Fruit fly (Drosophila melanogaster): ENCODE results near the gene CG2120.

Gene CG2120

dm6 chrX:8122834-8123233 is 12.8 kb upstream of the CG2120 start (continued):
- peak; percentile 4 for TF ChIP-seq CG8632 (GFP tag; optimal IDR thresholded peaks at IDR 0.05)
- TF ChIP-seq Smox (GFP tag; optimal IDR thresholded peaks at IDR 0.05) = no peak
- peak; percentile 36 for TF ChIP-seq fd59A (GFP tag; optimal IDR thresholded peaks at IDR 0.05)
- no peak for TF ChIP-seq Sox102F (GFP tag; optimal IDR thresholded peaks at IDR 0.05)
- TF ChIP-seq CG6808 (GFP tag; optimal IDR thresholded peaks at IDR 0.05) = peak; percentile 48
- TF ChIP-seq CG6854 (GFP tag; optimal IDR thresholded peaks at IDR 0.05) = no peak
- TF ChIP-seq svp (GFP tag) = no peak
- TF ChIP-seq Blimp-1 (GFP tag; optimal IDR thresholded peaks at IDR 0.05) = no peak
- peak; percentile 77 for TF ChIP-seq CG8119 (GFP tag; IDR thresholded peaks at IDR 0.05)
- TF ChIP-seq Ets21C (GFP tag; optimal IDR thresholded peaks at IDR 0.05) = no peak
- peak; percentile 5 for TF ChIP-seq CG11902 (GFP tag; optimal IDR thresholded peaks at IDR 0.05)
- TF ChIP-seq Hr38 (GFP tag; optimal IDR thresholded peaks at IDR 0.05) = no peak
- TF ChIP-seq Eip78C (GFP tag) = peak; percentile 92
- TF ChIP-seq CG4318 (GFP tag; optimal IDR thresholded peaks at IDR 0.05) = peak; percentile 57
- TF ChIP-seq Eip75B (GFP tag; optimal IDR thresholded peaks at IDR 0.05) = peak; percentile 28
- TF ChIP-seq CG11294 (GFP tag; IDR thresholded peaks at IDR 0.05) = no peak
- peak; percentile 30 for TF ChIP-seq CG10631 (GFP tag; optimal IDR thresholded peaks at IDR 0.05)
- TF ChIP-seq CG34406 (GFP tag; optimal IDR thresholded peaks at IDR 0.05) = no peak
- TF ChIP-seq topi (GFP tag; optimal IDR thresholded peaks at IDR 0.05) = peak; percentile 15
- TF ChIP-seq vri (GFP tag; optimal IDR thresholded peaks at IDR 0.05) = no peak
- TF ChIP-seq esn (GFP tag; optimal IDR thresholded peaks at IDR 0.05) = peak; percentile 18
- peak; percentile 6 for TF ChIP-seq Hr39 (GFP tag; optimal IDR thresholded peaks at IDR 0.05)
- TF ChIP-seq cyc (GFP tag; optimal IDR thresholded peaks at IDR 0.05) = no peak
- peak; percentile 47 for TF ChIP-seq dac (GFP tag; optimal IDR thresholded peaks at IDR 0.05)
- TF ChIP-seq CG3032 (tag; optimal IDR thresholded peaks at IDR 0.05) = peak; percentile 46
- TF ChIP-seq lz (GFP tag; optimal IDR thresholded peaks at IDR 0.05) = no peak
- TF ChIP-seq CG1621 (tag; optimal IDR thresholded peaks at IDR 0.05) = no peak
- TF ChIP-seq Ets96B (tag; optimal IDR thresholded peaks at IDR 0.05) = peak; percentile 17
- TF ChIP-seq CG6163 (GFP tag; IDR thresholded peaks at IDR 0.05) = peak; percentile 66; the same call in 2 of the 3 replicates
- peak; percentile 85 for TF ChIP-seq CG32006 (GFP tag; optimal IDR thresholded peaks at IDR 0.05)
- TF ChIP-seq Sox14 (GFP tag; optimal IDR thresholded peaks at IDR 0.05) = peak; percentile 28
- TF ChIP-seq spab (GFP tag; optimal IDR thresholded peaks at IDR 0.05) = no peak
- peak; percentile 76 for TF ChIP-seq Hr4 (GFP tag; optimal IDR thresholded peaks at IDR 0.05)
- peak; percentile 27 for TF ChIP-seq dsx (GFP tag; optimal IDR thresholded peaks at IDR 0.05; ENCODE audit: poor library complexity, severe bottlenecking)
- peak; percentile 76 for TF ChIP-seq CG15336 (GFP tag; IDR thresholded peaks at IDR 0.05)
- TF ChIP-seq CG7368 (GFP tag; optimal IDR thresholded peaks at IDR 0.05) = peak; percentile 22
- TF ChIP-seq Lpt (GFP tag; optimal IDR thresholded peaks at IDR 0.05) = peak; percentile 54
- no peak for TF ChIP-seq Gug (GFP tag; IDR thresholded peaks at IDR 0.05)
- peak; percentile 40 for TF ChIP-seq CG10669 (GFP tag; optimal IDR thresholded peaks at IDR 0.05)
- TF ChIP-seq achi (GFP tag; optimal IDR thresholded peaks at IDR 0.05) = peak; percentile 34
- no peak for TF ChIP-seq Met (GFP tag; optimal IDR thresholded peaks at IDR 0.05)
- TF ChIP-seq OdsH (GFP tag; optimal IDR thresholded peaks at IDR 0.05) = peak; percentile 41

- TF ChIP-seq Ets21C (GFP tag; optimal IDR thresholded peaks at IDR 0.05) (no peak), spab (GFP tag; optimal IDR thresholded peaks at IDR 0.05) (no peak), Lpt (GFP tag; optimal IDR thresholded peaks at IDR 0.05) (peak; percentile 5), Blimp-1 (GFP tag; optimal IDR thresholded peaks at IDR 0.05) (no peak), CG11902 (GFP tag; optimal IDR thresholded peaks at IDR 0.05) (no peak), Hr4 (GFP tag; optimal IDR thresholded peaks at IDR 0.05) (peak; percentile 6), Gug (GFP tag; IDR thresholded peaks at IDR 0.05) (no peak), CG8119 (GFP tag; IDR thresholded peaks at IDR 0.05) (peak; percentile 48; the same call in 2 of the 3 replicates), Sox14 (GFP tag; optimal IDR thresholded peaks at IDR 0.05) (no peak), Met (GFP tag; optimal IDR thresholded peaks at IDR 0.05) (no peak), CG6808 (GFP tag; optimal IDR thresholded peaks at IDR 0.05) (no peak), Hr38 (GFP tag; optimal IDR thresholded peaks at IDR 0.05) (no peak), acj6 (GFP tag; optimal IDR thresholded peaks at IDR 0.05) (peak; percentile 12), OdsH (GFP tag; optimal IDR thresholded peaks at IDR 0.05) (peak; percentile 37), CG3919 (GFP tag; optimal IDR thresholded peaks at IDR 0.05) (peak; percentile 3), CG6163 (GFP tag; IDR thresholded peaks at IDR 0.05) (0 out of 3 replicates have a peak, but pooled peaks have one; percentile 21), CG6276 (GFP tag; optimal IDR thresholded peaks at IDR 0.05) (peak; percentile 47), lz (GFP tag; optimal IDR thresholded peaks at IDR 0.05) (no peak), achi (GFP tag; optimal IDR thresholded peaks at IDR 0.05) (peak; percentile 23), CG9139 (GFP tag; optimal IDR thresholded peaks at IDR 0.05) (no peak), CG11762 (GFP tag; optimal IDR thresholded peaks at IDR 0.05; ENCODE audit: insufficient read depth) (no peak), salr (GFP tag; optimal IDR thresholded peaks at IDR 0.05) (peak in 1 of 2 experiments; percentile 13), CG8632 (GFP tag; optimal IDR thresholded peaks at IDR 0.05) (no peak), pdm3 (GFP tag; optimal IDR thresholded peaks at IDR 0.05) (no peak), fd85E (GFP tag; optimal IDR thresholded peaks at IDR 0.05) (no peak), CG32006 (GFP tag; optimal IDR thresholded peaks at IDR 0.05) (peak; percentile 81)
Observed at dm6 chrX:8125224-8125649, 10.4 kb upstream of the CG2120 start.
